Worm (Caenorhabditis elegans): ENCODE results near the gene nep-2.

DNA sequence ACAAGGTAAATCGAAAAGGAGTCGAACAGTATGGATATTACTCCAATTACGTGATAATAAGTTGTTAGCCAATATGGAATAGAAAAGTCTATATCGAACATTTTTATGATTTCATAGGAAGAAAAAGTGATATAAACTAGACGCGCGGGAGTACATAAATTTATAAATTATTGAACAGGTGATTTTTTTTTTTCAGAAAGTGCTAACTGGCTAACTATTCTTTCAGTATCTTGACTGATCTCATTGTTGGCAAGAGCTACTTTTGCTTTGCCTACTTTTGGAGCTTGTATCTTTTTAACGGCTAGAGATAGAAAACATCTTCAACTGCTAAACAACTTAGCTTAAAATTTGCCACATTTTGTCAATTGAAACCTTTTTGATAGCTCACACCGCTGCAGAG lies 22.8 kb downstream of the nep-2 start, which contains the start of gene sri-60:
- TF ChIP-seq elt-3 (tag; optimal IDR thresholded peaks at IDR 0.05), result no peak
- TF ChIP-seq lin-13 (tag; optimal IDR thresholded peaks at IDR 0.05), result no peak
- TF ChIP-seq snpc-4 (tag; optimal IDR thresholded peaks at IDR 0.05), result no peak
- no peak for TF ChIP-seq lsy-2 (tag; optimal IDR thresholded peaks at IDR 0.05)
- no peak for TF ChIP-seq unc-62 (GFP tag; optimal IDR thresholded peaks at IDR 0.05)
- no peak for TF ChIP-seq nhr-12 (tag; optimal IDR thresholded peaks at IDR 0.05)
